Worm (Caenorhabditis elegans) whole organism, L4/young adult: ENCODE results near the gene exc-14.

Experiments
- W03F9.2 ChIP-seq: fragments of 150-350 bp; optimal IDR thresholded peaks from 2 replicates; lab custom pipeline; 2014; ENCODE audit warnings: missing biosample characterization, missing genetic modification characterization
- dao-5 ChIP-seq: sonication (generic microtip); optimal IDR thresholded peaks from 2 replicates; lab custom pipeline; 2016; ENCODE audit warnings: missing genotype, missing genetic modification characterization, moderate library complexity, missing compliant biosample characterization
- him-1 ChIP-seq: sonication (generic microtip); optimal IDR thresholded peaks from 2 replicates; lab custom pipeline; 2016; ENCODE audit warnings: missing genotype, missing genetic modification reagents, missing genetic modification characterization, missing compliant biosample characterization

- TF ChIP-seq dao-5 (tag; lab: Kevin White, UChicago) (no peak), him-1 (tag; lab: Kevin White, UChicago) (peak; percentile 37), W03F9.2 (tag; lab: Kevin White, UChicago) (no peak)
Observed at ce11 chrV:5064761-5065421, 18.9 kb upstream of the exc-14 start, which contains the start of gene mlk-1.
